Worm (Caenorhabditis elegans): ENCODE results near the gene sra-13.

Gene sra-13

DNA sequence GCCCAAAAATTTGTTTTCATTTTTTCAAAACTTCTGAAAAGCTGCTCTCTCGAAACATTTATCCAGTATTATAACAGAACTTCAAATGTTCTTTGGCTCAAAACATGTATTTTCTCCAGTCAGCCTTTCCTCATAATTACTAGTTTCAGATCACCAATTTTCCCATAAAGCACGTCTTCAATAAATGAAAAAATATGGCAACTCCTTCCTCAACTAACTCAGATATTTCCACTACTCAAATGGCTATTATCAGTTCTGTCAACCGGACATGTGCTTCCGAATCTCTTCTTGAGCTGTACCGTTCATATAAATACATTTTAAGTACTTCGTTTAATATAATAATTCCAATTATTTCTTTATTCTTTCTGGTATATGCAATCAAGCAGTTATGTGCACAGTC lies at the start of gene sra-13:
Gene sra-13, plus strand, starts transcription at position 195 of the 400 bp plus-strand sequence.
- no peak for TF ChIP-seq zag-1 (tag; optimal IDR thresholded peaks at IDR 0.05)
- TF ChIP-seq nhr-12 (tag; optimal IDR thresholded peaks at IDR 0.05): no peak
- no peak for TF ChIP-seq mab-9 (GFP tag; IDR thresholded peaks at IDR 0.05)
- TF ChIP-seq zip-4 (GFP tag; optimal IDR thresholded peaks at IDR 0.05): no peak
- no peak for TF ChIP-seq ztf-11 (tag; optimal IDR thresholded peaks at IDR 0.05)
- no peak for TF ChIP-seq dsc-1 (tag; optimal IDR thresholded peaks at IDR 0.05)
- no peak for TF ChIP-seq dpl-1 (GFP tag; optimal IDR thresholded peaks at IDR 0.05)
- no peak for TF ChIP-seq C34B4.2 (tag; optimal IDR thresholded peaks at IDR 0.05)
- TF ChIP-seq sup-37 (GFP tag; optimal IDR thresholded peaks at IDR 0.05): no peak
- TF ChIP-seq blmp-1 (tag; optimal IDR thresholded peaks at IDR 0.05): no peak
- TF ChIP-seq nhr-47 (tag; optimal IDR thresholded peaks at IDR 0.05): no peak
- TF ChIP-seq sptf-1 (tag; optimal IDR thresholded peaks at IDR 0.05): no peak
- TF ChIP-seq jun-1 (tag; optimal IDR thresholded peaks at IDR 0.05): no peak
- TF ChIP-seq tbx-2 (tag; optimal IDR thresholded peaks at IDR 0.05): no peak
- no peak for TF ChIP-seq nhr-85 (tag)
- TF ChIP-seq pax-3 (tag; optimal IDR thresholded peaks at IDR 0.05): no peak
- TF ChIP-seq pqm-1 (tag; optimal IDR thresholded peaks at IDR 0.05): no peak
- TF ChIP-seq C16A3.4 (tag; optimal IDR thresholded peaks at IDR 0.05): no peak
- no peak for TF ChIP-seq xbp-1 (tag; optimal IDR thresholded peaks at IDR 0.05)
- TF ChIP-seq grh-1 (GFP tag; IDR thresholded peaks at IDR 0.05): no peak

DNA sequence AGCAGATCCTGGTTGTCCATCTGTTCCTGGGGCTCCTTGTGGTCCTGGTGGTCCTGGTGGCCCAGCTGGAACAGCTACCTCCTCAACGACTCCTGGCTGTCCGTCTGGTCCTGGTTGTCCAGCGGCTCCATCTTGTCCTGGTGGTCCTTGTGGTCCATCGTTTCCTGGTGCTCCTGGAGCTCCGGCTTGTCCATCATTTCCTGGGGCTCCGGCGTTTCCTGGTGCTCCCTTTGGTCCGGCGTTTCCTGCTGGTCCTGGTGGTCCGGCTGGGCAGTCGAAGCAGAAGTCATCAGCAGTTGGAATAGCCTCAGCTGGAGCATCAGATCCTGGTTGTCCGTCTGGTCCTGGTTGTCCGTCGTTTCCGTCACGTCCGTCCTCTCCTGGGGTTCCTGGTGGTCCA lies 49.0 kb upstream of the sra-13 start:
- TF ChIP-seq ets-5 (GFP tag; IDR thresholded peaks at IDR 0.05): no peak
- no peak for TF ChIP-seq snu-23 (GFP tag; optimal IDR thresholded peaks at IDR 0.05)
- TF ChIP-seq unc-62 (GFP tag; optimal IDR thresholded peaks at IDR 0.05): no peak
- no peak for TF ChIP-seq lsy-2 (tag; optimal IDR thresholded peaks at IDR 0.05)
- TF ChIP-seq lin-15B (tag; optimal IDR thresholded peaks at IDR 0.05): no peak
- TF ChIP-seq mef-2 (tag; optimal IDR thresholded peaks at IDR 0.05): no peak
- TF ChIP-seq hlh-17 (GFP tag; optimal IDR thresholded peaks at IDR 0.05; ENCODE audit: borderline replicate concordance): no peak
- TF ChIP-seq rnt-1 (tag; optimal IDR thresholded peaks at IDR 0.05): no peak
- TF ChIP-seq zip-4 (GFP tag; optimal IDR thresholded peaks at IDR 0.05): no peak
- no peak for TF ChIP-seq dsc-1 (tag; optimal IDR thresholded peaks at IDR 0.05)
- no peak for TF ChIP-seq hpl-2 (GFP tag; optimal IDR thresholded peaks at IDR 0.05)
- no peak for TF ChIP-seq aha-1 (tag; optimal IDR thresholded peaks at IDR 0.05)

ce11 chrII:8359350-8359749 lies 48.1 kb upstream of the sra-13 start, which contains the start of gene col-77:
Gene col-77, minus strand, starts transcription at chrII:8359381.
- TF ChIP-seq lin-14 (GFP tag; optimal IDR thresholded peaks at IDR 0.05) (peak; percentile 31), egl-13 (tag; optimal IDR thresholded peaks at IDR 0.05) (no peak)

DNA sequence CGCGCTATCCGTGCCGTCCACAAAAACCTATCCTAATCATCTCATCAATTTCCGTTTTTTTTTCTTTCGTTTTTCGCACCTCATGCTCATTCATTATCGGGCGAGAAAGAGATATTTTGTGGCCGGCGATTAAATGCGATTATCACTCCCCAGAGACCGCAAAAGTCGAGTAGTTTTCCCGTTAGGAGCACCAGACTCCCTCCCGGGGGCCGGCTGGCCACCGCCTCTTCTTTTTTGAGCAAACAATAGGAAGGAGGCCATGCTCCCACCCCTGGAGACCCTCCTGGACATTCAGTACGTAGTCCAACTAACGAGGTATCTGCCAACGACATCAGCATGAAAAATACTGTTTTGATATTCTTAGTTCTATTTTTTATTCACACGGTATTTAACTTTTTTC lies 47.0 kb upstream of the sra-13 start, which contains the start of gene M195.2:
Gene M195.2, plus strand, starts transcription at position 301 of the 400 bp plus-strand sequence.
- TF ChIP-seq C34B4.2 (tag; optimal IDR thresholded peaks at IDR 0.05) (no peak), ceh-82 (tag; optimal IDR thresholded peaks at IDR 0.05) (no peak), snpc-4 (tag; optimal IDR thresholded peaks at IDR 0.05) (no peak), ceh-63 (GFP tag; optimal IDR thresholded peaks at IDR 0.05) (no peak), nhr-19 (GFP tag; conservative IDR thresholded peaks at IDR 0.05) (no peak), lir-3 (tag; optimal IDR thresholded peaks at IDR 0.05; ENCODE audit: poor library complexity) (no peak)
